Fruit fly (Drosophila melanogaster) whole organism: ENCODE data around the gene CG34238.

Experiments
- CG8478 ChIP-seq: fragments of >200 bp; optimal IDR thresholded peaks from 2 replicates; lab custom pipeline; 2018; ENCODE audit warnings: inconsistent platforms
- Dll ChIP-seq: fragments of >200 bp; optimal IDR thresholded peaks from 2 replicates; lab custom pipeline; 2017
- EcR ChIP-seq, 2 experiments: fragments of >200 bp; optimal IDR thresholded peaks; 2 replicates each; lab custom pipeline; 2017; ENCODE audit warnings: missing biosample characterization in 2 of 2, missing genetic modification characterization in 2 of 2, missing genetic modification reagents in 2 of 2
- pan ChIP-seq: fragments of >200 bp; optimal IDR thresholded peaks from 2 replicates; lab custom pipeline; 2017
- psq ChIP-seq: fragments of >200 bp; optimal IDR thresholded peaks from 2 replicates; lab custom pipeline; 2017
- usp ChIP-seq: fragments of >200 bp; optimal IDR thresholded peaks from 2 replicates; lab custom pipeline; 2017; ENCODE audit warnings: missing biosample characterization, missing genetic modification characterization, mixed read lengths

The CG34238 gene

DNA sequence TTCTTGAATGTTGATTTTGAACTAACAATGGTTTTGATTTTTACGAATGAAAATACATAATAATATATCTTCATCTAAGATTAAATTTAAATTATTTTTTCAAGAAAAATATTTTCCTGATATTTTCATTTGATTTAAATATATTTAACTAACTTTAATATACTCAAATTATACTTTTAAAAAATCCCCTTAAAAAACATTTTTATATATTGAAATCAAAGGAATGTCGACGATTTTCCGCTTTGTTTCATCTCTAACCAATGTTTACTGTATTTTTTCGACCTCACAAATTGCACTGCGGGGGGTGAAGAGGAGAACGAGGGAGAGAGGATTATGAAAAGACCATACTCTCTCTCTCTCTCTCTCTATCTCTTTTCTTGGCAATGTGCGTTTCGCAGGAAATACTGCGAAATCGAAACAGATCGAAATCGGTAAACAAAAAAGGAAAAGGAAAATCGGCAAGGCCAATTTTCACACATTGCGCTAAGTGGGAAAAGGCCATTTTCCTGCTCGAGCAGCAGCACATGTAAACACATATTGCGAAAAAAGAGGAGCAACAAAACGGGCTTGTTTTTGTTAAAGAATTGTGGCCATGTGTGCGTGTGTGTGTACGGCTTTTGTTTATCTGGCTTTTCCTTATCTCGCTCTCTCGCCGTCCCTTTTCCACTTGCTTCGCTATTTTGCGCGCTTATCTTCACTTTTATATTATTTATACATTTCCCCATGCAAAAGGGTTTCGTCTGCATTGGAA lies 33.9 kb downstream of the CG34238 start:
- TF ChIP-seq pan (lab: Kevin White, UChicago) (no peak), psq (lab: Kevin White, UChicago) (no peak), Dll (no peak), usp (GFP tag; lab: Kevin White, UChicago) (no peak), EcR (GFP tag; optimal IDR thresholded peaks at IDR 0.05; lab: Kevin White, UChicago) (no peak), CG8478 (lab: Kevin White, UChicago) (no peak)

DNA sequence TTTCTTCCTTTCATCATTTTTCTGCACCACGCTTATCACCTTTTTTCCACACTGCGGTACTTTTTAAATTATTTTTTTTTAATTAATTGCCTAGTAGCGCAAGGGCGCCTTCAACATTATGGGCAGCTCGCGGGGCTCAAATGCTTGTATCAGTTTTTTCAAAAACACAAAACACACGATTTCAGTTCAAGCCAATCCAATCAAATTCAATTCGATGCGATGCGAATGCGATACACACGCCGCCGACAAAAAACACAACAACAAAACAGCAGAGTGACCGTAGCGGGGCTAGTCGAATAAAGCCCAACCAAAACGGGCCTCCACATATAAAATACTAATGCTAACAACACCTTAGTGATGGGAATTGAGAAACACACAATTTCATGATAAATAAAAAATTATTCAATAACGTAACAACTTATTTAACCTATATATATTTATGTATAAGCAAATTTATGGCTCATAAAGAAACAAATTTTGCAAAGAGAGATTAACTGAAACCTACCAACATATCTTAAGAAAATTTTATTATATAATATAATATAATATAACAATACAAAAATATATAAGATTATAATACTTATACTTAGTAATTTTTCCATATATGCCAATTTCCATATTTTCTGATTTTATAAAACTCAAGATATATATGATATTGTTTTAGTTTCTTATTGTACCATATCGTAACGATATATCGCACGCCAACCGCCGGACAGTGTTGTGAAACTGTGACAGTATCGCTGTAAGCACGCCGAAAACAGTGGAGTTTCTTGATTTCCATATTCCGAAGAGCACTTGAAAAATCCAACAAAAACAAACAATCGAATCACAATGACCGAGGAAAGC lies 34.7 kb downstream of the CG34238 start, which contains the start of the genes CG32066 and CG8003:
CG32066 (minus strand) TSS at position 270 of the 846 bp plus-strand sequence.
CG8003 (plus strand) TSS at position 732 of the 846 bp plus-strand sequence.
- TF ChIP-seq pan (lab: Kevin White, UChicago) (no peak), CG8478 (lab: Kevin White, UChicago) (no peak), usp (GFP tag; lab: Kevin White, UChicago) (no peak), EcR (GFP tag; optimal IDR thresholded peaks at IDR 0.05; lab: Kevin White, UChicago) (no peak), Dll (no peak), psq (lab: Kevin White, UChicago) (no peak)

DNA sequence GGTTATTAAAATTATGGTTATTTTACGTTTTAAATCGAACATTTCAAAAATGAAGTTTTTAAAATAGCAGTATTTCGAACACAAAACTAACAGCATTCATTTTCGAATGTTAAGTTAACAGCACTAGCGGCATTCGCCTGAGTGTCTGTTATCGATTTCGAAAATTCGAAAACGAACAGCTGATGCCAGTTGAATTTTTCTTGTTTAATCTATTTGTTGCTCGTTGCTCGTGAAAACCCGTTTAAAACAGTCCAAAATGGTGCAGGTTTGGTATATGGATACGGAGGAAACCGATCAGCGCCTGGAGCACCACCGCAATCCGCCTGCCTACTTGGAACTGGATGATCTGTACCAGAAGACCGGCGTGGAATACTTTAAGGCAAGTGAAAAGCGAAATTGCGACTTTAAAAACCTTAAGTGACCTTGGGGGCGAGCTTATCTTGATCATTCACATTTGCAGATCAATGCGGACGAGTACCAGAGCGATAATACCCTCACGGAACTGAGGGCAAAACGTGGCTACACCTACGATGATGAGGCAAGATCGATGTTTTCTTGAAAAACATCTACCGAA lies 37.0 kb downstream of the CG34238 start, which contains the start of gene Adi1:
Adi1 (plus strand) TSS at position 187 of the 574 bp plus-strand sequence.
- TF ChIP-seq psq (lab: Kevin White, UChicago) (no peak), Dll (no peak), CG8478 (lab: Kevin White, UChicago) (no peak), EcR (GFP tag; optimal IDR thresholded peaks at IDR 0.05; lab: Kevin White, UChicago) (no peak), usp (GFP tag; lab: Kevin White, UChicago) (no peak), pan (lab: Kevin White, UChicago) (no peak)

DNA sequence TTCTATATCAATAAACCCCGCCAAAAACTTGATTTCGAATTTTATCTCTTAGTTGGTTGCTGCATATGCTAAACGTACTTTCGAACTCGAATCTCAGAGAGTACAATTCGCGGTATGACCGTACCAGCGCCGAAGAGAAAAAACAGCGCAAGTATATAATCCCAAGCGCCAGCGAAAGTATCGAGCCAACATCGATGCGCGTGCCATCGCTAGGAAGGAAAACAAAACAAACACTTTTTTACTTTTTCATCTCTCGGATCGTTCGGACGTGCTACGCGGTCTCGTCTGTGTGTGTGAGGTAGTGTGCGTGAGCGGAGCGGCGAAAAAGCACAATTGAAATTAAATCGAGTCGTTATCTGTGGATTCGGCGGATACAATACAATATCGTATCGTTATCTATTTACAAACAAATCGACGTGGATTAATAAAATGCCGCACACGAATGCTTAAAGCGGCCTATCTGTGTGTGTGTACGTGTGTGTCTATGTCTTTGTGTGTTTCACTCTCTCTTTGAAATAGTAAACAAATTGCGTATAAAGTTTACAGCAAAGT lies 38.3 kb downstream of the CG34238 start, which contains the start of gene simj:
simj (plus strand) TSS at position 229 of the 552 bp plus-strand sequence.
- TF ChIP-seq CG8478 (lab: Kevin White, UChicago), result no peak
- no peak for TF ChIP-seq EcR (GFP tag; optimal IDR thresholded peaks at IDR 0.05; lab: Kevin White, UChicago)
- TF ChIP-seq psq (lab: Kevin White, UChicago), result no peak
- TF ChIP-seq usp (GFP tag; lab: Kevin White, UChicago), result no peak
- no peak for TF ChIP-seq pan (lab: Kevin White, UChicago)
- no peak for TF ChIP-seq Dll

DNA sequence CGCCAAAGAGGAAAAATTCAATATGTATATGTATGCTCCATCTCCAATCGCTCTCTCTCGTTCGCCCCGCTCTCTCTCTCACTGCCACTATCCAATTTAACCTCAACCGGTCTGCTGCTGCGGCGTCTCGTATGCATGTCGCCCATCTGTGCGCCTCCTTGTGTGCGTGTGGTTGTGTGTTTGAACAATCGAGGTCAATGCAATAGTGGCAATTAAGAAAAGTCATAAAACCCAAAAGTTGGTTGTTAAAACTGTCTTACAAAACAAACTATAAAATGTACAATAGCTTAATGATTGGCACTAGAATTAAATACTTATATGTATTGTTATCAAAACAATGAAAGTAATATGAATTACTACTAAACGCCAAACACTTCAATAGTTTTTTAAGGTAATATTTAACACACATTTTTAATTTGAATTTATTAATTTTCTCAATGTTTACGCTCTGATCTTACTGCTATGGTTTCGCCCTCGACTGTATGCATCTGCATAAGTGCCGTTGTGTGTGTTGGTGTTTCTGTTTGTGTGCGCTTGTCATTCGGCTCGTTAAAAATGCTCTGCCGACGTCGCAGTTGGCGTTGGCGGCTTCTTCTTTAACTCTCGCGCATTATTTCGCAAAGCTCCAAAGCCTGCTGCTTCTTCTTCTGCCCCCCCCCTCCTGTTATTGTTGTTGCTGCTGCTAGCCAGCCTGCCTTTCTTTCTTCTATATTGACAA lies 39.3 kb downstream of the CG34238 start:
- TF ChIP-seq Dll (no peak), psq (lab: Kevin White, UChicago) (no peak), CG8478 (lab: Kevin White, UChicago) (no peak)

DNA sequence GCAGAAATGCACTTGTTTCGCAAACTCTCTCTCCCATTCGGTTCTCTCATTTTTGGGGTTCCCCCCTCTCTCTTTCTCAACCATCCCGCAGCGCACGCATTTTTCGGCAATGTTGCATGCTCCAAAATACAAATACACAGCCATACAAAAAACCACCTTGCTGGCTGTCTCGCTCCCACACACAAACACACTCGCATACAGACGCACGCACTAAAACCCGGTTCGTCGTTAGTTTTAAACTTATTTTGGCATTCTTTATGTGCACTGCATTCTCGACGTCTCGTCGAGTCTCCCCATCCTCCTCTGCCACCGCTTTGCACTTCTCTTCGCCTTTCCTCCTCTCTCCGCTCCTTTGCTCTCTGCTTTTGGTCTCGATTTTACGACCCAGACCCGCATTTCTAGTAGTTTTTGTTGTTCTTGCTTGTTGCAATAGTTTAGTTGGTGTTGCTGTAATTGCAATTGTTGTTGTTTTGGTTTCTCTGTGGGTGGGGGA lies 40.3 kb downstream of the CG34238 start:
- peak; percentile 56 for TF ChIP-seq Dll
- TF ChIP-seq EcR (GFP tag; optimal IDR thresholded peaks at IDR 0.05; lab: Kevin White, UChicago), result no peak

DNA sequence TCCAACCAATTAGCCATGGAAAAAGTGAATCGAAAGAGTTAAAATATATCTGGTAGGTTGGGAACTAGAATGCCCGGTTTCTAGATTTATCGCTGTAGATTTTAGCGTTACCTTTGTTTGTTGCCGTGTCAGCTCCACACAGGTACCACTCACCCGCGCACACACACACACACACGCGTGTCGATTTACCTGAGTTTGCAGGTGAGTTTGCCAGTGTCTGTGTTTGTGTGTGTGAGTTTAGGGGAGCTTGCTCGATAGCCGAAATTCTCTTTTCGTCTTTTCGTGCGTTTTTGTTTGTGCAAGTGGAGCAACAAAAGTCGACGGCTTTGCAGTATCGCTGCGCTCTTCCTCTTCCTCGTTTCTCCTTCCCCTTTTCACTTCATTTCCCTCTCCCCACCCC lies 41.0 kb downstream of the CG34238 start:
- TF ChIP-seq usp (GFP tag; lab: Kevin White, UChicago), result no peak
- no peak for TF ChIP-seq CG8478 (lab: Kevin White, UChicago)
- no peak for TF ChIP-seq psq (lab: Kevin White, UChicago)
- no peak for TF ChIP-seq pan (lab: Kevin White, UChicago)
- TF ChIP-seq EcR (GFP tag; optimal IDR thresholded peaks at IDR 0.05; lab: Kevin White, UChicago), result no peak
- no peak for TF ChIP-seq Dll

DNA sequence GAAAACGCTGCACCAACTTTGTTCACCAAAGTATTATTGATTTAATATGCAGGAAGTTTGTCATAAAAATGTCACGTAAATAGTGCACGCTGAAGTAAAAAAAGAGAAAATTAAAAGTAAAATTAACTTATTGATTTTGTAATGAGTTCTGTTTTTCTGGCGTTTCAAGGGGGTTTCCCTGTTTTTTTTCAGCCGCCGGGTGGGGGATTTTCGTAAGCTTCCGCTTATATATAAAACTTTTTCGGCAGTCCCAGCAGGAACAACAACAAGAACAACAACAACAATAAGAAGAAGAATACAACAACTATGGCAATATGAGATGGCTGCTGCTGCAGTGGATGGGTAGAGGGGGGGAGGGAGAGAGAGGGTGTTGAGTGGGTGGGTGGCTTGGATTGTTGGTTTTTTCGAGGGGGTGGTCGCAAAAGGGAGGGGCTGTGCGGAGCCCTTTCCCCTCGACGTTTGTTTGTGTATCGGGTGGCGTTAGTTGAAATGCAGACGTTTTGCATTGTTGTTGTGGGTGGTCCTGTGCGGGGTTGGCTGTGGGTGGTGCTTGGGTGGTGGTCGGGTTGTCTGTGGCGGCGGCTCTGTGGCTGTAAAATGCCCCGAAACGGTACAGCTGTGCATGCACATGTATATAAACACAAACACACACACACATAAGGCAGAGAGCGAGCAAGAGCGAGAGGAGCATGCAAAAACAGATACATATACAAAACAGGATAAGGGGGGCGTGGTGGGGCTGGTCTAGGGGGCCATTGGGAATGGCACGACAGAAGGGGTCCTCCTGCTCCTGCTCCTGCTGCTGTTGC lies 43.5 kb downstream of the CG34238 start:
- no peak for TF ChIP-seq pan (lab: Kevin White, UChicago)
- no peak for TF ChIP-seq usp (GFP tag; lab: Kevin White, UChicago)
- no peak for TF ChIP-seq Dll
- no peak for TF ChIP-seq CG8478 (lab: Kevin White, UChicago)
- no peak for TF ChIP-seq EcR (GFP tag; optimal IDR thresholded peaks at IDR 0.05; lab: Kevin White, UChicago)
- TF ChIP-seq psq (lab: Kevin White, UChicago), result no peak

DNA sequence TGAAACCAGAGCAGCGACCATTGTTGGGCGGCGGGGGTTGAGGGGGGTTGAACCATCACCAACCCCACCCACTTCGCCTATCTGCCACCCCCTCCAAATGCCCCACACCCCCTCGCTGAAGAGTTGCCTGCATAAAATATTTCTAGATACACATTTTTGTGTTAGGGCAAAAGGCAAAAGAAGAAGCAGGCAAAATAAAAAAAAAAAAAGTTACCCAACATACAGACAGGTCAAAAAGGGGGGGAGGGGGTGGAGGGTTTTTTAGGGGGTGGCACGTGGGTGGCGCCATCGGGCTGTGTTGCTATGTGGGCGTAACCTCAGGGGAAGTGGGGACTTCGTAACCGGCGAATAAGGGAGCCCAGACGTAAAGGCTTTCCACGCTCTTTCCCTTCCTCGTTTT lies 46.2 kb downstream of the CG34238 start:
- no peak for TF ChIP-seq CG8478 (lab: Kevin White, UChicago)
- TF ChIP-seq usp (GFP tag; lab: Kevin White, UChicago), result no peak
- TF ChIP-seq psq (lab: Kevin White, UChicago), result no peak
- TF ChIP-seq pan (lab: Kevin White, UChicago), result no peak
- no peak for TF ChIP-seq EcR (GFP tag; optimal IDR thresholded peaks at IDR 0.05; lab: Kevin White, UChicago)
- TF ChIP-seq Dll, result no peak

DNA sequence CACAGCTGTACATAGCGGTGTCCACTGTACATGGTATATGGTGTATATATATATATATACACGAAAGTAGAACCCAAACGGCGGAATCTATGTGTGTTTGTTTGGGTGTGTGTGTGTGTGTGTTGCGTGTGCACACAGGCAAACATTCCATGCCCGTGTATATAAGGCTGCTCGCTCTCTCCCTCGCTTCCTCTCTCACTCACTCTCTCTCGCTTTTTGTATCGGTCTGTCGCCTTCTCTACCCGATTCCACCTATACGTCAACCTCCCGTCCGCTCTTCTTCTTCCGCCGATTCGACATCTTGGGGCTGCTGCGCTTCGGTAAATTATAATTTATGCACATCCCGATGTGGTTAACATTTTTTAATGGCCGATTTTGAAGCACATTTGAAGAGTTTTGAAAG lies 47.8 kb downstream of the CG34238 start:
- TF ChIP-seq Dll (no peak), usp (GFP tag; lab: Kevin White, UChicago) (no peak), EcR (GFP tag; optimal IDR thresholded peaks at IDR 0.05; lab: Kevin White, UChicago) (no peak), CG8478 (lab: Kevin White, UChicago) (no peak), pan (lab: Kevin White, UChicago) (no peak), psq (lab: Kevin White, UChicago) (no peak)
